Worm (Caenorhabditis elegans): ENCODE measurements around the gene zip-10.

DNA sequence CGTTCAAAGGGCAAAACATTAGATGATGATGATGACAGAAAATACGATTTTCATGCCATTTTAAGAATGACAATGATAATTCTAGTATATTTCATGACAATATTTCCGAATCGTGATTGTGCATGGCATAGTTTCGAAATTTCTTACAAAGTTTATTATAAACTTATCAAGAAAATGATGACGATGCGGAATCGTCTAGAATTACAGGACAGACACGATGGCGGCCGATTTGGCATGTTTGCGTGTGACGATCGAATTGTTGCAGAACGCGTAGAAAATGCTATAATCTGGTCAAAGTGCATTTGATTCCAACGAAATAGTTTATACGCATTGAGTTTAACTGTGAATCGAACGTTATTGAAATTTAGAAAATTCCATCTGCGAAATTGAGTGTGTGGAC lies 1.3 kb downstream of the zip-10 start:
- TF ChIP-seq egl-5 (tag; optimal IDR thresholded peaks at IDR 0.05) (no peak), nhr-77 (tag; optimal IDR thresholded peaks at IDR 0.05) (no peak), nhr-28 (tag; optimal IDR thresholded peaks at IDR 0.05) (no peak), aly-2 (tag; optimal IDR thresholded peaks at IDR 0.05) (no peak), skn-1 (tag; optimal IDR thresholded peaks at IDR 0.05) (no peak), pqm-1 (tag; optimal IDR thresholded peaks at IDR 0.05) (no peak), unc-39 (tag; optimal IDR thresholded peaks at IDR 0.05) (no peak), pha-4 (tag; optimal IDR thresholded peaks at IDR 0.05) (no peak), zag-1 (tag; optimal IDR thresholded peaks at IDR 0.05) (no peak), fos-1 (tag; optimal IDR thresholded peaks at IDR 0.05) (no peak), egl-27 (tag; optimal IDR thresholded peaks at IDR 0.05) (no peak), mml-1 (tag; optimal IDR thresholded peaks at IDR 0.05) (no peak), lsy-12 (tag; optimal IDR thresholded peaks at IDR 0.05) (no peak), fkh-10 (GFP tag; optimal IDR thresholded peaks at IDR 0.05) (no peak)
